Fruit fly (Drosophila melanogaster): ENCODE results near the gene Graf.

Graf gene

DNA sequence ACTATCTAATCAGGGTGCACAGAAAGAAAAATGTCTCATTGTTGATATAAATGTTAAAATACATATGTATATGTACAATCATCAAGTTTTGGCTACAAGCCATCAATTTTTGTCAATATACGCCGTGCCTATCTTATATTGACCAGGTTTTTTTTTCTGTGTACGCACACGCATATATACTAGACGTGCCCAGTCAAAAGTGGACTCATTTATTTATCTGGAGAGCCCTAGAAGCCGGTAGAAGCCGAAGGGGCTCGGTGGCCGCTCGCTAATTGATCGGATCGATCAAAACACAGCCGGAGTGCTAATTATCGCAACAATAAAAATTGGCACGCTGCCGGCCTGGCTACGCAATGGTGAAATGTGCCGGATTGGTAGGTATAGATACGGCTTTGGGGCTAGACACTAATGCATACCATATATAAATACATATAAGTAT, 20.2 kb downstream of the Graf start (continued):
- TF ChIP-seq CG5180 (GFP tag; optimal IDR thresholded peaks at IDR 0.05) (no peak), crp (GFP tag; optimal IDR thresholded peaks at IDR 0.05) (peak in 1 of 2 experiments; percentile 21), wor (GFP tag; IDR thresholded peaks at IDR 0.05) (no peak), CG2199 (GFP tag; IDR thresholded peaks at IDR 0.05) (no peak), CG9817 (tag; optimal IDR thresholded peaks at IDR 0.05) (peak; percentile 69), Side (GFP tag; optimal IDR thresholded peaks at IDR 0.05) (peak; percentile 39), CoRest (tag; optimal IDR thresholded peaks at IDR 0.05) (peak; percentile 71), CG10267 (tag; optimal IDR thresholded peaks at IDR 0.05) (peak; percentile 40), tin (GFP tag; optimal IDR thresholded peaks at IDR 0.05) (peak; percentile 49), CG6654 (GFP tag; optimal IDR thresholded peaks at IDR 0.05) (no peak), PHDP (tag; optimal IDR thresholded peaks at IDR 0.05) (peak; percentile 77), cad (GFP tag; optimal IDR thresholded peaks at IDR 0.05) (no peak), Dll (GFP tag; IDR thresholded peaks at IDR 0.05; ENCODE audit: partially characterized antibody) (no peak), CG3726 (GFP tag; IDR thresholded peaks at IDR 0.05) (0 out of 3 replicates have a peak, but pooled peaks have one; percentile 13), hb (GFP tag; IDR thresholded peaks at IDR 0.05; ENCODE audit: partially characterized antibody) (no peak), Tbp (GFP tag; optimal IDR thresholded peaks at IDR 0.05) (no peak), en (GFP tag; optimal IDR thresholded peaks at IDR 0.05) (no peak), sens-2 (GFP tag; IDR thresholded peaks at IDR 0.05) (peak; percentile 40; the same call in 1 of the 2 replicates), fu2 (GFP tag; optimal IDR thresholded peaks at IDR 0.05) (peak; percentile 37), CG4854 (GFP tag; optimal IDR thresholded peaks at IDR 0.05) (peak; percentile 27), Neu2 (GFP tag; optimal IDR thresholded peaks at IDR 0.05; ENCODE audit: borderline replicate concordance) (no peak), CG17385 (GFP tag; optimal IDR thresholded peaks at IDR 0.05) (peak; percentile 68), CG7963 (GFP tag; IDR thresholded peaks at IDR 0.05; ENCODE audit: partially characterized antibody) (no peak), Mad (GFP tag; optimal IDR thresholded peaks at IDR 0.05) (peak; percentile 52), cg (GFP tag; optimal IDR thresholded peaks at IDR 0.05) (no peak), HLH3B (GFP tag; IDR thresholded peaks at IDR 0.05) (peak; percentile 68), CG6175 (GFP tag; IDR thresholded peaks at IDR 0.05) (peak; percentile 67; the same call in 2 of the 3 replicates), kah (GFP tag; optimal IDR thresholded peaks at IDR 0.05) (peak; percentile 23), HLHmδ (GFP tag; optimal IDR thresholded peaks at IDR 0.05) (no peak), psq (GFP tag; optimal IDR thresholded peaks at IDR 0.05) (no peak), Dbx (GFP tag; IDR thresholded peaks at IDR 0.05) (peak; percentile 88), lola (GFP tag; optimal IDR thresholded peaks at IDR 0.05) (peak in 1 of 3 experiments; percentile 25), CHES-1-like (GFP tag; optimal IDR thresholded peaks at IDR 0.05) (peak; percentile 50), ttk (GFP tag; IDR thresholded peaks at IDR 0.05) (peak; percentile 55), CG9609 (GFP tag; optimal IDR thresholded peaks at IDR 0.05) (peak; percentile 42), NC2α (GFP tag; optimal IDR thresholded peaks at IDR 0.05) (no peak), Camta (GFP tag; optimal IDR thresholded peaks at IDR 0.05) (peak; percentile 20), CG4328 (GFP tag; optimal IDR thresholded peaks at IDR 0.05) (peak; percentile 58), scrt (GFP tag; optimal IDR thresholded peaks at IDR 0.05) (peak; percentile 74), sob (GFP tag; IDR thresholded peaks at IDR 0.05) (peak; percentile 87), insv (GFP tag; optimal IDR thresholded peaks at IDR 0.05) (peak in 1 of 2 experiments; percentile 27), Lhr (GFP tag; optimal IDR thresholded peaks at IDR 0.05) (no peak), CG16779 (GFP tag; IDR thresholded peaks at IDR 0.05) (peak; percentile 78; the same call in 1 of the 2 replicates), pzg (GFP tag; optimal IDR thresholded peaks at IDR 0.05) (peak; percentile 7), ham (GFP tag; IDR thresholded peaks at IDR 0.05) (peak; percentile 38; the same call in 1 of the 2 replicates), CG8089 (GFP tag; optimal IDR thresholded peaks at IDR 0.05) (no peak), CG9797 (GFP tag; optimal IDR thresholded peaks at IDR 0.05) (no peak), Asciz (GFP tag; optimal IDR thresholded peaks at IDR 0.05) (no peak), sima (GFP tag; optimal IDR thresholded peaks at IDR 0.05) (no peak), CG12104 (GFP tag; optimal IDR thresholded peaks at IDR 0.05) (no peak)
